Worm (Caenorhabditis elegans): Measurements from ENCODE around the gene T25B9.6.

DNA sequence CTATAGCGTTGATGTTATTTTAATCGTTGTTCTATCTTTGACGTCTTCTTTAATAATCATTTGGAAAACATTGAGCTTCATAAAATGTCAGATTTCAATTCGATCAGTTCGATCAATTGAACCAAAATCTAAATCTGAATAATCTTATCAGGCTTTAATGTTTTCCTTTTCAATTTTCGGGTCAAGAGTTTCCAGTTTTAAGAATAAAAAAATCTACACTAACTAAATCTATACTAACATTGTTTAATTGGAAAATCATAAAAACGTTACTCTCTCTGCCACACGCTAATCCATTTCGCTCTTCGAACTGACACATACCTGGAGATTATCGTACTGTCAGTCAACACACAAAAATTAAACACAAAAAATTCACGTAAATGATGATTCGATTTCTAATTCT is 6.3 kb downstream of the T25B9.6 start, which contains the start of gene T25B9.11:
- TF ChIP-seq ceh-36 (tag; optimal IDR thresholded peaks at IDR 0.05) (no peak), scrt-1 (GFP tag; IDR thresholded peaks at IDR 0.05) (no peak), pes-1 (GFP tag; IDR thresholded peaks at IDR 0.05) (no peak), tbx-11 (GFP tag; IDR thresholded peaks at IDR 0.05) (no peak), tra-4 (tag; optimal IDR thresholded peaks at IDR 0.05) (no peak), ama-1 (optimal IDR thresholded peaks at IDR 0.05) (no peak), ets-7 (tag; optimal IDR thresholded peaks at IDR 0.05) (no peak)
